Fruit fly (Drosophila melanogaster): ENCODE data around the gene CG15211.

DNA sequence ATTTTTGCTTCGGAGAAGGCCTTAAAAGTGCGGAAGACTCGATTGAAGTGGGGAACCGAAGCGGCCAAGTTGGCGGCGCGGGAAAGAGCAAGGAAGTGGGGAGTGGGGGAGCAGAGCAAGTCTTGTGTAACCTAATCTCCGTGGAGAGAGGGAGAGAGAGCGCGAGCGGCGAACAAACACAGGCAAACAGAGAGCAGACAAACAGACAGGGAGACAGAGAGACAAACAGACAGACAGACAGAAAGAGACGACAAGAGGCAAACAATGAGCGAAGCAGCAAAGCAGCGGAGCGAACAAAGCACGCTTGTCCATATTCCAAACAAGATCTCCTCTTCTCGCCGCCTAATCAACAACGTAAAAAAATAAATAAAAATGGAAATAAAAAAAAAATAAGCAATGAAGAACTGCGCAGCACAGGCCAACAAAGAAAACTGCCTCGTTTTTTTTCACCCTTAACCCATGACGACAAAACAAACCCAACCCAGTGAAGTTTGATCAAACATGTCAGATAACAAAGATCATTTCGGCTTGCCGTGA is 33.4 kb upstream of the CG15211 start:
- TF ChIP-seq CG12605 (GFP tag; IDR thresholded peaks at IDR 0.05) (peak; percentile 60; the same call in 1 of the 2 replicates), CG9948 (tag; optimal IDR thresholded peaks at IDR 0.05) (peak; percentile 16), CG34367 (tag; optimal IDR thresholded peaks at IDR 0.05) (no peak)
